Fruit fly (Drosophila melanogaster) whole organism, embryonic: Measurements from ENCODE around the gene sti.

Experiments
- ATbp ChIP-seq: fragments of 200-800 bp; sonication (Bioruptor generic); optimal IDR thresholded peaks from 2 replicates; lab custom pipeline; 2017; ENCODE audit warnings: missing biosample characterization, mild to moderate bottlenecking, missing genetic modification characterization, missing genetic modification reagents
- Antp ChIP-seq: fragments of 200-800 bp; sonication (Bioruptor generic); optimal IDR thresholded peaks from 3 replicates; lab custom pipeline; 2016; ENCODE audit warnings: missing biosample characterization, missing genetic modification characterization
- Atf3 ChIP-seq: fragments of 200-800 bp; sonication (Bioruptor generic); optimal IDR thresholded peaks from 3 replicates; lab custom pipeline; 2016; ENCODE audit warnings: missing biosample characterization, missing genetic modification characterization
- C15 ChIP-seq: fragments of 200-800 bp; sonication (Bioruptor generic); IDR thresholded peaks from 3 replicates; pipeline ENCODE4 v1.3.6; 2022; ENCODE audit warnings: missing biosample characterization, missing genetic modification characterization
- CG10431 ChIP-seq: fragments of 200-800 bp; sonication (Bioruptor generic); optimal IDR thresholded peaks from 3 replicates; lab custom pipeline; 2018; ENCODE audit warnings: missing biosample characterization, mild to moderate bottlenecking, missing genetic modification characterization
- CG11723 ChIP-seq: fragments of 200-800 bp; sonication (Bioruptor generic); optimal IDR thresholded peaks from 2 replicates; lab custom pipeline; 2017; ENCODE audit warnings: missing biosample characterization, mild to moderate bottlenecking, missing genetic modification characterization
- CG12071 ChIP-seq: fragments of 200-800 bp; sonication (Bioruptor generic); optimal IDR thresholded peaks from 3 replicates; lab custom pipeline; 2018; ENCODE audit warnings: missing biosample characterization, mild to moderate bottlenecking, missing genetic modification characterization
- CG12236 ChIP-seq: fragments of 200-800 bp; sonication (Bioruptor generic); optimal IDR thresholded peaks from 2 replicates; lab custom pipeline; 2016; ENCODE audit warnings: missing biosample characterization, missing genetic modification characterization
- CG13123 ChIP-seq: fragments of 200-800 bp; sonication (Bioruptor generic); optimal IDR thresholded peaks from 2 replicates; lab custom pipeline; 2016; ENCODE audit warnings: missing biosample characterization, missing genetic modification characterization
- CG14014 ChIP-seq: fragments of 200-800 bp; sonication (Bioruptor generic); IDR thresholded peaks from 2 replicates; pipeline ENCODE4 v1.3.6; 2022; ENCODE audit warnings: missing biosample characterization, missing genetic modification characterization
- CG17328 ChIP-seq: fragments of 200-800 bp; sonication (Bioruptor generic); IDR thresholded peaks from 2 replicates; pipeline ENCODE4 v1.3.6; 2022; ENCODE audit warnings: missing biosample characterization, missing genetic modification characterization
- CG17359 ChIP-seq: fragments of 200-800 bp; sonication (Bioruptor generic); optimal IDR thresholded peaks from 3 replicates; lab custom pipeline; 2018; ENCODE audit warnings: missing biosample characterization, mild to moderate bottlenecking, missing genetic modification characterization, moderate library complexity
- CG18262 ChIP-seq: fragments of 200-800 bp; optimal IDR thresholded peaks from 3 replicates; lab custom pipeline; 2019; ENCODE audit warnings: missing biosample characterization, mild to moderate bottlenecking, missing genetic modification characterization, moderate library complexity
- CG2678 ChIP-seq: fragments of 200-800 bp; sonication (Bioruptor generic); optimal IDR thresholded peaks from 3 replicates; lab custom pipeline; 2019; ENCODE audit warnings: missing biosample characterization, mild to moderate bottlenecking, missing genetic modification characterization, moderate library complexity
- CG2712 ChIP-seq: fragments of 200-800 bp; optimal IDR thresholded peaks from 3 replicates; lab custom pipeline; 2019; ENCODE audit warnings: missing biosample characterization, mild to moderate bottlenecking, missing genetic modification characterization, moderate library complexity
- CG3065 ChIP-seq: fragments of 200-800 bp; sonication (Bioruptor generic); optimal IDR thresholded peaks from 2 replicates; lab custom pipeline; 2016; ENCODE audit warnings: missing biosample characterization, missing genetic modification characterization
- CG3407 ChIP-seq: fragments of 200-800 bp; sonication (Bioruptor generic); optimal IDR thresholded peaks from 2 replicates; lab custom pipeline; 2018; ENCODE audit warnings: missing biosample characterization, mild to moderate bottlenecking, missing genetic modification characterization
- CG42726 ChIP-seq: fragments of 200-800 bp; sonication (Bioruptor generic); IDR thresholded peaks from 2 replicates; pipeline ENCODE4 v1.3.6; 2022; ENCODE audit warnings: missing biosample characterization, missing genetic modification characterization; ENCODE audit not compliant: partially characterized antibody
- CG4730 ChIP-seq: fragments of 200-800 bp; sonication (Bioruptor generic); IDR thresholded peaks from 2 replicates; pipeline ENCODE4 v1.3.6; 2022; ENCODE audit warnings: missing biosample characterization, missing genetic modification characterization
- CG5953 ChIP-seq: fragments of 200-800 bp; sonication (Bioruptor generic); IDR thresholded peaks from 2 replicates; pipeline ENCODE4 v1.3.6; 2022; ENCODE audit warnings: missing biosample characterization, missing genetic modification characterization
- CG7357 ChIP-seq: fragments of 200-800 bp; sonication (Bioruptor generic); IDR thresholded peaks from 3 replicates; pipeline ENCODE4 v1.3.6; 2022; ENCODE audit warnings: missing biosample characterization, missing genetic modification characterization
- CG7928 ChIP-seq: fragments of 200-800 bp; sonication (Bioruptor generic); optimal IDR thresholded peaks from 2 replicates; lab custom pipeline; 2017; ENCODE audit warnings: missing biosample characterization, mild to moderate bottlenecking, missing genetic modification characterization
- CG8765 ChIP-seq: fragments of 200-800 bp; sonication (Bioruptor generic); IDR thresholded peaks from 2 replicates; pipeline ENCODE4 v1.3.6; 2022; ENCODE audit warnings: missing biosample characterization, missing genetic modification characterization
- CG9215 ChIP-seq: fragments of 200-800 bp; sonication (Bioruptor generic); IDR thresholded peaks from 2 replicates; pipeline ENCODE4 v1.3.6; 2022; ENCODE audit warnings: missing biosample characterization, missing genetic modification characterization
- D19A ChIP-seq: fragments of 200-800 bp; optimal IDR thresholded peaks from 3 replicates; lab custom pipeline; 2019; ENCODE audit warnings: missing biosample characterization, mild to moderate bottlenecking, missing genetic modification characterization, moderate library complexity
- E2f2 ChIP-seq: fragments of 200-800 bp; sonication (Bioruptor generic); IDR thresholded peaks from 2 replicates; pipeline ENCODE4 v1.3.6; 2022; ENCODE audit warnings: missing biosample characterization, missing genetic modification characterization
- Ets65A ChIP-seq: fragments of 200-800 bp; sonication (Bioruptor generic); peaks from one replicate; lab custom pipeline; 2016; ENCODE audit warnings: missing biosample characterization, missing genetic modification characterization
- Fer1 ChIP-seq: fragments of 200-800 bp; sonication (Bioruptor generic); optimal IDR thresholded peaks from 2 replicates; lab custom pipeline; 2017; ENCODE audit warnings: missing biosample characterization, mild to moderate bottlenecking, missing genetic modification characterization
- Hr39 ChIP-seq: fragments of >200 bp; optimal IDR thresholded peaks from 2 replicates; lab custom pipeline; 2017
- Lim3 ChIP-seq: fragments of 200-800 bp; sonication (Bioruptor generic); IDR thresholded peaks from 2 replicates; pipeline ENCODE4 v1.3.6; 2022; ENCODE audit warnings: missing biosample characterization, missing genetic modification characterization
- Mrtf ChIP-seq: fragments of 200-800 bp; sonication (Bioruptor generic); IDR thresholded peaks from 3 replicates; pipeline ENCODE4 v1.3.6; 2022; ENCODE audit warnings: missing biosample characterization, missing genetic modification characterization
- Side ChIP-seq: fragments of 200-800 bp; sonication (Bioruptor generic); optimal IDR thresholded peaks from 2 replicates; lab custom pipeline; 2016; ENCODE audit warnings: missing biosample characterization, missing genetic modification characterization
- Trl ChIP-seq, 3 experiments: fragments of >200 bp in 2 of 3; fragments of 200-800 bp in 1 of 3; sonication (Bioruptor generic) in 1 of 3; optimal IDR thresholded peaks; 2 replicates in 1 of 3; 3 replicates in 2 of 3; lab custom pipeline; 2016 to 2017; ENCODE audit warnings: missing biosample characterization in 1 of 3, missing genetic modification characterization in 1 of 3
- aop ChIP-seq: fragments of 200-800 bp; sonication (Bioruptor generic); IDR thresholded peaks from 2 replicates; pipeline ENCODE4 v1.3.6; 2022; ENCODE audit warnings: missing biosample characterization, missing genetic modification characterization
- crol ChIP-seq: fragments of 200-800 bp; sonication (Bioruptor generic); IDR thresholded peaks from 2 replicates; pipeline ENCODE4 v1.3.6; 2022; ENCODE audit warnings: missing biosample characterization, missing genetic modification characterization
- ems ChIP-seq: fragments of 200-800 bp; sonication (Bioruptor generic); optimal IDR thresholded peaks from 3 replicates; lab custom pipeline; 2016; ENCODE audit warnings: missing biosample characterization, missing genetic modification characterization
- fd96Cb ChIP-seq: fragments of 200-800 bp; sonication (Bioruptor generic); optimal IDR thresholded peaks from 2 replicates; lab custom pipeline; 2018; ENCODE audit warnings: missing biosample characterization, mild to moderate bottlenecking, missing genetic modification characterization, moderate library complexity
- fu2 ChIP-seq: fragments of 200-800 bp; sonication (Bioruptor generic); optimal IDR thresholded peaks from 2 replicates; lab custom pipeline; 2016; ENCODE audit warnings: missing biosample characterization, missing genetic modification characterization
- gt ChIP-seq: fragments of 200-800 bp; sonication (Bioruptor generic); IDR thresholded peaks from 2 replicates; pipeline ENCODE4 v1.3.6; 2022; ENCODE audit warnings: missing biosample characterization, missing genetic modification characterization
- h ChIP-seq: fragments of >200 bp; optimal IDR thresholded peaks from 2 replicates; lab custom pipeline; 2017
- kni ChIP-seq: fragments of 200-800 bp; sonication (Bioruptor generic); optimal IDR thresholded peaks from 3 replicates; lab custom pipeline; 2017; ENCODE audit warnings: mild to moderate bottlenecking, missing biosample characterization, missing genetic modification reagents, missing genetic modification characterization
- lov ChIP-seq, 2 experiments: fragments of 200-800 bp in 1 of 2; fragments of >200 bp in 1 of 2; sonication (Bioruptor generic) in 1 of 2; IDR thresholded peaks in 1 of 2; optimal IDR thresholded peaks in 1 of 2; 2 replicates in 1 of 2; 3 replicates in 1 of 2; pipeline versions ENCODE4 v1.3.6 to Lab custom; 2017 to 2022; ENCODE audit warnings: missing biosample characterization in 1 of 2, missing genetic modification characterization in 1 of 2
- maf-S ChIP-seq: fragments of 200-800 bp; sonication (Bioruptor generic); optimal IDR thresholded peaks from 2 replicates; lab custom pipeline; 2016; ENCODE audit warnings: missing biosample characterization, missing genetic modification characterization
- oc ChIP-seq: fragments of 200-800 bp; sonication (Bioruptor generic); optimal IDR thresholded peaks from 2 replicates; lab custom pipeline; 2018; ENCODE audit warnings: missing biosample characterization, mild to moderate bottlenecking, missing genetic modification characterization, moderate library complexity
- odd ChIP-seq: fragments of 200-800 bp; sonication (Bioruptor generic); optimal IDR thresholded peaks from 2 replicates; lab custom pipeline; 2017; ENCODE audit warnings: missing biosample characterization, mild to moderate bottlenecking, missing genetic modification characterization
- pb ChIP-seq: fragments of 200-800 bp; sonication (Bioruptor generic); optimal IDR thresholded peaks from 3 replicates; lab custom pipeline; 2016; ENCODE audit warnings: missing biosample characterization, missing genetic modification characterization
- psq ChIP-seq: fragments of 200-800 bp; sonication (Bioruptor generic); optimal IDR thresholded peaks from 2 replicates; lab custom pipeline; 2017; ENCODE audit warnings: missing biosample characterization, missing genetic modification characterization
- shn ChIP-seq: fragments of 200-800 bp; sonication (Bioruptor generic); optimal IDR thresholded peaks from 3 replicates; lab custom pipeline; 2016; ENCODE audit warnings: missing biosample characterization, missing genetic modification characterization
- sim ChIP-seq: fragments of 200-800 bp; sonication (Bioruptor generic); IDR thresholded peaks from 2 replicates; pipeline ENCODE4 v1.3.6; 2022; ENCODE audit warnings: missing biosample characterization, missing genetic modification characterization
- so ChIP-seq: fragments of 200-800 bp; sonication (Bioruptor generic); IDR thresholded peaks from 3 replicates; pipeline ENCODE4 v1.3.6; 2022; ENCODE audit warnings: missing biosample characterization, missing genetic modification characterization
- sr ChIP-seq: fragments of 200-800 bp; sonication (Bioruptor generic); IDR thresholded peaks from 3 replicates; pipeline ENCODE4 v1.3.6; 2022; ENCODE audit warnings: missing biosample characterization, missing genetic modification characterization
- ttk ChIP-seq: fragments of 200-800 bp; sonication (Bioruptor generic); IDR thresholded peaks from 2 replicates; pipeline ENCODE4 v2.1.2; 2022; ENCODE audit warnings: missing biosample characterization, missing genetic modification characterization

sti gene

DNA sequence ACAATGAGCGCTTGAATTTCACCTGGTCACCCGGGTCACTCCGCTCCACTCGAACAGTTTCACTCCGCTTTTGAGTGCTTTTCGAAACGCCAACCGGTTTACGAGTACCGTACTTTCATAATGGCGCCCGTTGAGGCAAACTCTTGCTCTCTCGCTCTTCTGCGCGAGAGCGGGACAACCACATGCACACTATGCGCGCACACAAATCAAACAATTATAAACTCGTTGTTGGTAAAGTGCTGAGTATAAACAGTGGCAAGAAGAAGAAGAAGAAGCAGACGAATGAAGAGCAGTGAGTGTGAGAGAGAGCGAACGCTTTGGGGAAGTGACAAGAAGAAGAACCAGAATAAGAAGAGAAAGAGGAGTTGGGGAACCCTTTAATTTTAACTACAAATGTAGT is 46.6 kb downstream of the sti start, which contains the start of gene eyg (continued):
- no peak for TF ChIP-seq CG13123 (GFP tag; lab: Kevin White, UChicago)
- TF ChIP-seq pb (GFP tag; lab: Kevin White, UChicago): peak; percentile 79
- peak; percentile 48 for TF ChIP-seq oc (tag; lab: Kevin White, UChicago)
- TF ChIP-seq odd (GFP tag; lab: Kevin White, UChicago): no peak
- TF ChIP-seq CG17359 (tag; lab: Kevin White, UChicago): peak; percentile 25
- TF ChIP-seq maf-S: no peak
- TF ChIP-seq E2f2 (GFP tag; lab: Robert Waterston, UW): peak; percentile 21; the same call in 1 of the 2 replicates
- TF ChIP-seq fd96Cb (tag; lab: Kevin White, UChicago): no peak
- TF ChIP-seq ttk: no peak
- peak; percentile 25; the same call in 1 of the 3 replicates for TF ChIP-seq so (GFP tag; lab: Robert Waterston, UW)
- TF ChIP-seq fu2 (GFP tag; lab: Kevin White, UChicago): peak; percentile 8
- TF ChIP-seq C15 (GFP tag; lab: Robert Waterston, UW): no peak
- TF ChIP-seq CG2712 (tag; lab: Kevin White, UChicago): peak; percentile 43
- no peak; the same call in 2 of the 3 replicates for TF ChIP-seq sr (GFP tag; lab: Robert Waterston, UW)
- peak; percentile 30 for TF ChIP-seq CG12236 (GFP tag; lab: Kevin White, UChicago)
- no peak for TF ChIP-seq D19A (tag; lab: Kevin White, UChicago)
- peak; percentile 36; the same call in 1 of the 2 replicates for TF ChIP-seq aop
- TF ChIP-seq CG3407 (GFP tag; lab: Kevin White, UChicago): peak; percentile 12
- no peak; the same call in 1 of the 2 replicates for TF ChIP-seq CG14014 (GFP tag; lab: Robert Waterston, UW)
- TF ChIP-seq lov (optimal IDR thresholded peaks at IDR 0.05; lab: Kevin White, UChicago): no peak
- no peak for TF ChIP-seq lov (GFP tag; IDR thresholded peaks at IDR 0.05; lab: Robert Waterston, UW)
- peak; percentile 29 for TF ChIP-seq Side
- TF ChIP-seq CG3065 (GFP tag; lab: Kevin White, UChicago): peak; percentile 4
- TF ChIP-seq Ets65A (GFP tag; lab: Kevin White, UChicago): no peak
- TF ChIP-seq CG4730 (GFP tag; lab: Robert Waterston, UW): no peak
- TF ChIP-seq CG7357 (GFP tag; lab: Robert Waterston, UW): no peak
- TF ChIP-seq psq (GFP tag; lab: Kevin White, UChicago): peak; percentile 72
- TF ChIP-seq sim (GFP tag; lab: Robert Waterston, UW): no peak
- peak; percentile 30 for TF ChIP-seq shn
- no peak for TF ChIP-seq CG10431 (GFP tag; lab: Kevin White, UChicago)
- TF ChIP-seq Trl (optimal IDR thresholded peaks at IDR 0.05; lab: Kevin White, UChicago): peak; percentile 22 to 49
- peak; percentile 48 for TF ChIP-seq Trl (GFP tag; optimal IDR thresholded peaks at IDR 0.05; lab: Kevin White, UChicago)
- TF ChIP-seq CG2678 (tag; lab: Kevin White, UChicago): no peak
- no peak for TF ChIP-seq Lim3
- TF ChIP-seq CG7928: no peak
- peak; percentile 14 for TF ChIP-seq CG18262
- no peak for TF ChIP-seq h (lab: Kevin White, UChicago)
- TF ChIP-seq CG17328 (GFP tag; lab: Robert Waterston, UW): no peak
- no peak for TF ChIP-seq CG11723 (GFP tag; lab: Kevin White, UChicago)
- TF ChIP-seq CG5953: 0 out of 2 replicates have a peak, but pooled peaks have one; percentile 21
- TF ChIP-seq kni (GFP tag; lab: Kevin White, UChicago): peak; percentile 73
- TF ChIP-seq ATbp: no peak
- peak; percentile 79 for TF ChIP-seq crol (GFP tag; lab: Robert Waterston, UW)
- TF ChIP-seq gt: no peak
- TF ChIP-seq Fer1 (GFP tag; lab: Kevin White, UChicago): no peak
- no peak for TF ChIP-seq Antp (GFP tag; lab: Kevin White, UChicago)
- TF ChIP-seq Hr39 (lab: Kevin White, UChicago): no peak
- peak; percentile 33 for TF ChIP-seq Atf3
- no peak for TF ChIP-seq ems
- TF ChIP-seq CG12071: no peak
- no peak for TF ChIP-seq Mrtf (GFP tag; lab: Robert Waterston, UW)
- TF ChIP-seq CG42726 (GFP tag; lab: Robert Waterston, UW): peak; percentile 58; the same call in 1 of the 2 replicates
- no peak for TF ChIP-seq CG9215 (GFP tag; lab: Robert Waterston, UW)
- 0 out of 2 replicates have a peak, but pooled peaks have one; percentile 9 for TF ChIP-seq CG8765 (GFP tag; lab: Robert Waterston, UW)
